Worm (Caenorhabditis elegans) whole organism, early embryonic: ENCODE data around the gene pnp-1.

Source experiments
- B0310.2 ChIP-seq: sonication (generic microtip); optimal IDR thresholded peaks from 2 replicates; lab custom pipeline; 2016; ENCODE audit warnings: mild to moderate bottlenecking, missing genetic modification characterization, missing compliant biosample characterization
- F13C5.2 ChIP-seq: sonication (generic microtip); optimal IDR thresholded peaks from 2 replicates; lab custom pipeline; 2017; ENCODE audit warnings: mild to moderate bottlenecking, missing genetic modification characterization, inconsistent platforms, missing compliant biosample characterization
- aly-1 ChIP-seq: sonication (generic microtip); optimal IDR thresholded peaks from 2 replicates; lab custom pipeline; 2016; ENCODE audit warnings: missing genetic modification characterization, missing compliant biosample characterization
- ama-1 ChIP-seq: fragments of 150-350 bp; optimal IDR thresholded peaks from 2 replicates; lab custom pipeline; 2014
- ceh-13 ChIP-seq: fragments of 200-800 bp; sonication (Bioruptor generic); optimal IDR thresholded peaks from 2 replicates; lab custom pipeline; 2018; ENCODE audit warnings: mild to moderate bottlenecking, missing genetic modification characterization, missing compliant biosample characterization
- ceh-36 ChIP-seq: sonication (generic microtip); optimal IDR thresholded peaks from 2 replicates; lab custom pipeline; 2016; ENCODE audit warnings: missing genetic modification characterization, inconsistent platforms, missing compliant biosample characterization
- ets-7 ChIP-seq: sonication (generic microtip); optimal IDR thresholded peaks from 2 replicates; lab custom pipeline; 2016; ENCODE audit warnings: missing genotype, missing genetic modification characterization, missing compliant biosample characterization
- flt-1 ChIP-seq: fragments of 200-800 bp; sonication (Bioruptor generic); IDR thresholded peaks from 2 replicates; pipeline ENCODE4 v1.3.6; 2022; ENCODE audit warnings: missing genetic modification characterization, missing compliant biosample characterization
- hmbx-1 ChIP-seq: sonication (generic microtip); optimal IDR thresholded peaks from 2 replicates; lab custom pipeline; 2016; ENCODE audit warnings: mild to moderate bottlenecking, missing genetic modification characterization, missing compliant biosample characterization
- hmg-4 ChIP-seq: fragments of 200-800 bp; sonication (Bioruptor generic); optimal IDR thresholded peaks from 2 replicates; lab custom pipeline; 2018; ENCODE audit warnings: mild to moderate bottlenecking, missing genetic modification characterization, missing compliant biosample characterization
- hnd-1 ChIP-seq: sonication (generic microtip); optimal IDR thresholded peaks from 2 replicates; lab custom pipeline; 2016; ENCODE audit warnings: missing genetic modification characterization, missing compliant biosample characterization
- pes-1 ChIP-seq: fragments of 200-800 bp; sonication (Bioruptor generic); IDR thresholded peaks from 2 replicates; pipeline ENCODE4 v1.3.6; 2022; ENCODE audit warnings: missing genetic modification reagents, missing genetic modification characterization, missing compliant biosample characterization
- scrt-1 ChIP-seq: fragments of 200-800 bp; sonication (Bioruptor generic); IDR thresholded peaks from 2 replicates; pipeline ENCODE4 v1.3.6; 2022; ENCODE audit warnings: missing genetic modification characterization, missing compliant biosample characterization
- sea-1 ChIP-seq: fragments of 200-800 bp; sonication (Bioruptor generic); conservative IDR thresholded peaks from 2 replicates; pipeline ENCODE4 v1.3.6; 2022; ENCODE audit warnings: missing genetic modification characterization, missing compliant biosample characterization
- tbx-11 ChIP-seq: fragments of 200-800 bp; sonication (Bioruptor generic); IDR thresholded peaks from 2 replicates; pipeline ENCODE4 v1.3.6; 2022; ENCODE audit warnings: missing genetic modification characterization, missing compliant biosample characterization
- tbx-37 ChIP-seq: fragments of 200-800 bp; sonication (Bioruptor generic); conservative IDR thresholded peaks from 2 replicates; pipeline ENCODE4 v1.3.6; 2022; ENCODE audit warnings: missing genetic modification reagents, missing genetic modification characterization, missing compliant biosample characterization
- tra-4 ChIP-seq: sonication (generic microtip); optimal IDR thresholded peaks from 2 replicates; lab custom pipeline; 2017; ENCODE audit warnings: missing genetic modification characterization, missing compliant biosample characterization

Gene pnp-1

ce11 chrIV:299190-299589 is 1.1 kb upstream of the pnp-1 start:
- TF ChIP-seq hnd-1 (tag; lab: Kevin White, UChicago) (no peak), tbx-11 (GFP tag; lab: Robert Waterston, UW) (no peak), hmg-4 (GFP tag; lab: Kevin White, UChicago) (no peak), ceh-36 (tag; lab: Kevin White, UChicago) (no peak), tra-4 (tag; lab: Kevin White, UChicago) (no peak), tbx-37 (GFP tag; lab: Robert Waterston, UW) (no peak), flt-1 (GFP tag; lab: Robert Waterston, UW) (no peak), B0310.2 (tag; lab: Kevin White, UChicago) (no peak), sea-1 (no peak), ets-7 (tag; lab: Kevin White, UChicago) (no peak), scrt-1 (GFP tag; lab: Robert Waterston, UW) (no peak), ama-1 (lab: Kevin White, UChicago) (no peak), aly-1 (tag; lab: Kevin White, UChicago) (no peak)

- TF ChIP-seq ceh-36 (tag; lab: Kevin White, UChicago) (no peak), F13C5.2 (tag; lab: Kevin White, UChicago) (no peak), ama-1 (lab: Kevin White, UChicago) (no peak), ceh-13 (no peak), aly-1 (tag; lab: Kevin White, UChicago) (no peak), hmg-4 (GFP tag; lab: Kevin White, UChicago) (no peak), sea-1 (no peak), pes-1 (GFP tag; lab: Robert Waterston, UW) (no peak), hnd-1 (tag; lab: Kevin White, UChicago) (no peak), tbx-37 (GFP tag; lab: Robert Waterston, UW) (no peak), tra-4 (tag; lab: Kevin White, UChicago) (no peak), hmbx-1 (no peak), flt-1 (GFP tag; lab: Robert Waterston, UW) (no peak), ets-7 (tag; lab: Kevin White, UChicago) (no peak)
Measured at ce11 chrIV:296849-297248, 1.3 kb downstream of the pnp-1 start.

- TF ChIP-seq tbx-37 (GFP tag; lab: Robert Waterston, UW), result no peak
- no peak for TF ChIP-seq F13C5.2 (tag; lab: Kevin White, UChicago)
- TF ChIP-seq hnd-1 (tag; lab: Kevin White, UChicago), result no peak
- TF ChIP-seq tra-4 (tag; lab: Kevin White, UChicago), result no peak
- no peak for TF ChIP-seq hmbx-1
- no peak for TF ChIP-seq flt-1 (GFP tag; lab: Robert Waterston, UW)
- no peak for TF ChIP-seq B0310.2 (tag; lab: Kevin White, UChicago)
- no peak for TF ChIP-seq ets-7 (tag; lab: Kevin White, UChicago)
- TF ChIP-seq ceh-13, result no peak
Measured at ce11 chrIV:295734-296201, 2.3 kb downstream of the pnp-1 start.

- TF ChIP-seq B0310.2 (tag; lab: Kevin White, UChicago) (no peak), hmbx-1 (no peak), tbx-11 (GFP tag; lab: Robert Waterston, UW) (no peak), ceh-13 (no peak), scrt-1 (GFP tag; lab: Robert Waterston, UW) (no peak), pes-1 (GFP tag; lab: Robert Waterston, UW) (no peak), flt-1 (GFP tag; lab: Robert Waterston, UW) (no peak), ama-1 (lab: Kevin White, UChicago) (no peak), hnd-1 (tag; lab: Kevin White, UChicago) (no peak)
Measured at ce11 chrIV:294737-295136, 3.4 kb downstream of the pnp-1 start.

- no peak for TF ChIP-seq ama-1 (lab: Kevin White, UChicago)
- no peak for TF ChIP-seq flt-1 (GFP tag; lab: Robert Waterston, UW)
- no peak for TF ChIP-seq tbx-37 (GFP tag; lab: Robert Waterston, UW)
- TF ChIP-seq F13C5.2 (tag; lab: Kevin White, UChicago), result no peak
- TF ChIP-seq sea-1, result no peak
- TF ChIP-seq ets-7 (tag; lab: Kevin White, UChicago), result no peak
- TF ChIP-seq B0310.2 (tag; lab: Kevin White, UChicago), result no peak
Measured at ce11 chrIV:293995-294700, 4.0 kb downstream of the pnp-1 start.

ce11 chrIV:293163-293755 is 4.8 kb downstream of the pnp-1 start:
- TF ChIP-seq B0310.2 (tag; lab: Kevin White, UChicago), result no peak
- TF ChIP-seq tbx-37 (GFP tag; lab: Robert Waterston, UW), result no peak
- no peak for TF ChIP-seq ama-1 (lab: Kevin White, UChicago)
- no peak for TF ChIP-seq flt-1 (GFP tag; lab: Robert Waterston, UW)
- no peak for TF ChIP-seq pes-1 (GFP tag; lab: Robert Waterston, UW)
- no peak for TF ChIP-seq hnd-1 (tag; lab: Kevin White, UChicago)
- TF ChIP-seq ceh-36 (tag; lab: Kevin White, UChicago), result no peak
- no peak for TF ChIP-seq tbx-11 (GFP tag; lab: Robert Waterston, UW)

- TF ChIP-seq hmbx-1 (no peak), tbx-11 (GFP tag; lab: Robert Waterston, UW) (no peak), pes-1 (GFP tag; lab: Robert Waterston, UW) (no peak), flt-1 (GFP tag; lab: Robert Waterston, UW) (no peak), ama-1 (lab: Kevin White, UChicago) (no peak), B0310.2 (tag; lab: Kevin White, UChicago) (no peak), scrt-1 (GFP tag; lab: Robert Waterston, UW) (no peak), hmg-4 (GFP tag; lab: Kevin White, UChicago) (no peak), ets-7 (tag; lab: Kevin White, UChicago) (no peak), tbx-37 (GFP tag; lab: Robert Waterston, UW) (no peak), hnd-1 (tag; lab: Kevin White, UChicago) (no peak), aly-1 (tag; lab: Kevin White, UChicago) (no peak), F13C5.2 (tag; lab: Kevin White, UChicago) (no peak), ceh-13 (no peak), tra-4 (tag; lab: Kevin White, UChicago) (no peak), ceh-36 (tag; lab: Kevin White, UChicago) (no peak), sea-1 (no peak)
Measured at ce11 chrIV:291851-292367, 6.2 kb downstream of the pnp-1 start.
